Fruit fly (Drosophila melanogaster) whole organism, embryonic: Measurements from ENCODE around the gene bmm.

Experiments
- Ada2b ChIP-seq: fragments of 200-800 bp; sonication (Bioruptor generic); IDR thresholded peaks from 2 replicates; pipeline ENCODE4 v1.3.6; 2022; ENCODE audit warnings: missing biosample characterization, missing genetic modification characterization
- Blimp-1 ChIP-seq: fragments of 200-800 bp; sonication (Bioruptor generic); optimal IDR thresholded peaks from 3 replicates; lab custom pipeline; 2018; ENCODE audit warnings: missing biosample characterization, missing genetic modification characterization, mild to moderate bottlenecking, moderate library complexity, missing genetic modification reagents
- CG10565 ChIP-seq: fragments of 200-800 bp; sonication (Bioruptor generic); optimal IDR thresholded peaks from 3 replicates; lab custom pipeline; 2016; ENCODE audit warnings: missing biosample characterization, mild to moderate bottlenecking, missing genetic modification characterization
- CG11695 ChIP-seq: fragments of 200-800 bp; sonication (Bioruptor generic); IDR thresholded peaks from 3 replicates; pipeline ENCODE4 v1.3.6; 2022; ENCODE audit warnings: missing biosample characterization, missing genetic modification characterization
- CG1233 ChIP-seq: fragments of 200-800 bp; sonication (Bioruptor generic); optimal IDR thresholded peaks from 4 replicates; lab custom pipeline; 2018; ENCODE audit warnings: missing biosample characterization, mild to moderate bottlenecking, missing genetic modification characterization
- CG13287 ChIP-seq: fragments of 200-800 bp; sonication (Bioruptor generic); IDR thresholded peaks from 2 replicates; pipeline ENCODE4 v1.3.6; 2022; ENCODE audit warnings: missing biosample characterization, missing genetic modification characterization; ENCODE audit not compliant: partially characterized antibody
- CG14710 ChIP-seq: fragments of 200-800 bp; sonication (Bioruptor generic); optimal IDR thresholded peaks from 3 replicates; lab custom pipeline; 2019; ENCODE audit warnings: missing biosample characterization, mild to moderate bottlenecking, missing genetic modification characterization, moderate library complexity
- CG15011 ChIP-seq: fragments of 200-800 bp; sonication (Bioruptor generic); optimal IDR thresholded peaks from 3 replicates; lab custom pipeline; 2018; ENCODE audit warnings: missing biosample characterization, mild to moderate bottlenecking, missing genetic modification characterization
- CG15696 ChIP-seq: fragments of 200-800 bp; sonication (Bioruptor generic); optimal IDR thresholded peaks from 2 replicates; lab custom pipeline; 2019; ENCODE audit warnings: missing biosample characterization, mild to moderate bottlenecking, missing genetic modification characterization, moderate library complexity
- CG17328 ChIP-seq: fragments of 200-800 bp; sonication (Bioruptor generic); IDR thresholded peaks from 2 replicates; pipeline ENCODE4 v1.3.6; 2022; ENCODE audit warnings: missing biosample characterization, missing genetic modification characterization
- CG1792 ChIP-seq: fragments of 200-800 bp; sonication (Bioruptor generic); optimal IDR thresholded peaks from 2 replicates; lab custom pipeline; 2016; ENCODE audit warnings: missing biosample characterization, missing genetic modification characterization
- CG18476 ChIP-seq: fragments of 200-800 bp; sonication (Bioruptor generic); optimal IDR thresholded peaks from 2 replicates; lab custom pipeline; 2016; ENCODE audit warnings: missing biosample characterization, mild to moderate bottlenecking, missing genetic modification characterization
- CG18619 ChIP-seq: fragments of 200-800 bp; sonication (Bioruptor generic); optimal IDR thresholded peaks from 3 replicates; lab custom pipeline; 2017; ENCODE audit warnings: missing biosample characterization, mild to moderate bottlenecking, missing genetic modification characterization
- CG2202 ChIP-seq: fragments of 200-800 bp; sonication (Bioruptor generic); optimal IDR thresholded peaks from 2 replicates; lab custom pipeline; 2018; ENCODE audit warnings: missing biosample characterization, mild to moderate bottlenecking, missing genetic modification characterization
- CG2678 ChIP-seq: fragments of 200-800 bp; sonication (Bioruptor generic); optimal IDR thresholded peaks from 3 replicates; lab custom pipeline; 2019; ENCODE audit warnings: missing biosample characterization, mild to moderate bottlenecking, missing genetic modification characterization, moderate library complexity
- CG2889 ChIP-seq: fragments of 200-800 bp; sonication (Bioruptor generic); IDR thresholded peaks from 3 replicates; pipeline ENCODE4 v1.3.6; 2022; ENCODE audit warnings: missing biosample characterization, missing genetic modification characterization
- CG30431 ChIP-seq: fragments of 200-800 bp; sonication (Bioruptor generic); optimal IDR thresholded peaks from 2 replicates; lab custom pipeline; 2017; ENCODE audit warnings: missing biosample characterization, missing genetic modification characterization
- CG3065 ChIP-seq: fragments of 200-800 bp; sonication (Bioruptor generic); optimal IDR thresholded peaks from 2 replicates; lab custom pipeline; 2016; ENCODE audit warnings: missing biosample characterization, missing genetic modification characterization
- CG4404 ChIP-seq: fragments of 200-800 bp; sonication (Bioruptor generic); IDR thresholded peaks from 2 replicates; pipeline ENCODE4 v1.3.6; 2022; ENCODE audit warnings: missing biosample characterization, missing genetic modification characterization
- CG7963 ChIP-seq: fragments of 200-800 bp; sonication (Bioruptor generic); IDR thresholded peaks from 3 replicates; pipeline ENCODE4 v1.3.6; 2022; ENCODE audit warnings: missing biosample characterization, missing genetic modification characterization; ENCODE audit not compliant: partially characterized antibody
- CG8290 ChIP-seq, 3 experiments: fragments of 200-800 bp; sonication (Bioruptor generic); optimal IDR thresholded peaks; 2 replicates each; lab custom pipeline; 2016 to 2019; ENCODE audit warnings: missing biosample characterization in 3 of 3, missing genetic modification characterization in 3 of 3, mild to moderate bottlenecking in 2 of 3, moderate library complexity in 1 of 3
- CG9727 ChIP-seq: fragments of 200-800 bp; sonication (Bioruptor generic); optimal IDR thresholded peaks from 3 replicates; lab custom pipeline; 2017; ENCODE audit warnings: missing biosample characterization, mild to moderate bottlenecking, missing genetic modification characterization
- CkIIα-i1 ChIP-seq: fragments of 200-800 bp; sonication (Bioruptor generic); IDR thresholded peaks from 2 replicates; pipeline ENCODE4 v1.3.6; 2022; ENCODE audit warnings: missing biosample characterization, missing genetic modification characterization
- Dfd ChIP-seq, 2 experiments: fragments of >200 bp; optimal IDR thresholded peaks; 2 replicates each; lab custom pipeline; 2017; ENCODE audit warnings: missing biosample characterization in 2 of 2, missing genetic modification characterization in 2 of 2
- Gug ChIP-seq: fragments of 200-800 bp; sonication (Bioruptor generic); IDR thresholded peaks from 4 replicates; pipeline ENCODE4 v1.3.6; 2022; ENCODE audit warnings: missing biosample characterization, missing genetic modification characterization
- HHEX ChIP-seq: fragments of 200-800 bp; sonication (Bioruptor generic); optimal IDR thresholded peaks from 3 replicates; lab custom pipeline; 2017; ENCODE audit warnings: missing biosample characterization, mild to moderate bottlenecking, missing genetic modification characterization, missing genetic modification reagents
- HmgZ ChIP-seq: fragments of 200-800 bp; sonication (Bioruptor generic); optimal IDR thresholded peaks from 2 replicates; lab custom pipeline; 2018; ENCODE audit warnings: missing biosample characterization, mild to moderate bottlenecking, missing genetic modification characterization
- Hr78 ChIP-seq, 2 experiments: fragments of 200-800 bp in 1 of 2; fragments of >200 bp in 1 of 2; sonication (Bioruptor generic) in 1 of 2; optimal IDR thresholded peaks; 2 replicates each; lab custom pipeline; 2017 to 2019; ENCODE audit warnings: missing biosample characterization in 2 of 2, missing genetic modification characterization in 2 of 2, mild to moderate bottlenecking in 1 of 2, moderate library complexity in 1 of 2
- Kr ChIP-seq: fragments of 200-800 bp; sonication (Bioruptor generic); optimal IDR thresholded peaks from 2 replicates; lab custom pipeline; 2017; ENCODE audit warnings: missing biosample characterization, mild to moderate bottlenecking, missing genetic modification characterization
- Six4 ChIP-seq: fragments of 200-800 bp; sonication (Bioruptor generic); optimal IDR thresholded peaks from 2 replicates; lab custom pipeline; 2016; ENCODE audit warnings: missing biosample characterization, missing genetic modification characterization
- Sry-δ ChIP-seq: fragments of 200-800 bp; sonication (Bioruptor generic); optimal IDR thresholded peaks from 2 replicates; lab custom pipeline; 2016; ENCODE audit warnings: missing biosample characterization, missing genetic modification characterization
- TFAM ChIP-seq: fragments of 200-800 bp; sonication (Bioruptor generic); optimal IDR thresholded peaks from 2 replicates; lab custom pipeline; 2017; ENCODE audit warnings: missing biosample characterization, missing genetic modification characterization, inconsistent platforms
- Taf1 ChIP-seq: fragments of 200-800 bp; sonication (Bioruptor generic); IDR thresholded peaks from 2 replicates; pipeline ENCODE4 v1.3.6; 2022; ENCODE audit warnings: missing biosample characterization, missing genetic modification characterization
- YL-1 ChIP-seq: fragments of 200-800 bp; sonication (Bioruptor generic); optimal IDR thresholded peaks from 3 replicates; lab custom pipeline; 2017; ENCODE audit warnings: missing biosample characterization, mild to moderate bottlenecking, missing genetic modification characterization
- ase ChIP-seq: fragments of 200-800 bp; sonication (Bioruptor generic); IDR thresholded peaks from 3 replicates; pipeline ENCODE4 v1.3.6; 2022; ENCODE audit warnings: missing biosample characterization, missing genetic modification characterization
- danr ChIP-seq: fragments of 200-800 bp; sonication (Bioruptor generic); IDR thresholded peaks from 2 replicates; pipeline ENCODE4 v1.3.6; 2022; ENCODE audit warnings: missing biosample characterization, missing genetic modification characterization
- dati ChIP-seq: fragments of 200-800 bp; sonication (Bioruptor generic); IDR thresholded peaks from 2 replicates; pipeline ENCODE4 v1.3.6; 2022; ENCODE audit warnings: missing biosample characterization, missing genetic modification characterization
- disco-r ChIP-seq: fragments of 200-800 bp; sonication (Bioruptor generic); optimal IDR thresholded peaks from 2 replicates; lab custom pipeline; 2016; ENCODE audit warnings: missing biosample characterization, missing genetic modification characterization
- ewg ChIP-seq: fragments of 200-800 bp; sonication (Bioruptor generic); optimal IDR thresholded peaks from 3 replicates; lab custom pipeline; 2017; ENCODE audit warnings: mild to moderate bottlenecking, missing biosample characterization, missing genetic modification reagents, missing genetic modification characterization
- exex ChIP-seq: fragments of 200-800 bp; sonication (Bioruptor generic); optimal IDR thresholded peaks from 4 replicates; lab custom pipeline; 2018; ENCODE audit warnings: missing biosample characterization, mild to moderate bottlenecking, missing genetic modification characterization, moderate library complexity
- fru ChIP-seq: fragments of >200 bp; optimal IDR thresholded peaks from 2 replicates; lab custom pipeline; 2017
- fu2 ChIP-seq: fragments of 200-800 bp; sonication (Bioruptor generic); optimal IDR thresholded peaks from 2 replicates; lab custom pipeline; 2016; ENCODE audit warnings: missing biosample characterization, missing genetic modification characterization
- insv ChIP-seq, 2 experiments: fragments of 200-800 bp; sonication (Bioruptor generic); optimal IDR thresholded peaks; 3 replicates each; lab custom pipeline; 2016 to 2018; ENCODE audit warnings: missing biosample characterization in 2 of 2, missing genetic modification characterization in 2 of 2
- kni ChIP-seq: fragments of 200-800 bp; sonication (Bioruptor generic); optimal IDR thresholded peaks from 3 replicates; lab custom pipeline; 2017; ENCODE audit warnings: mild to moderate bottlenecking, missing biosample characterization, missing genetic modification reagents, missing genetic modification characterization
- nmo ChIP-seq: fragments of 200-800 bp; sonication (Bioruptor generic); optimal IDR thresholded peaks from 2 replicates; lab custom pipeline; 2018; ENCODE audit warnings: missing biosample characterization, mild to moderate bottlenecking, missing genetic modification characterization, moderate library complexity
- schlank ChIP-seq: fragments of 200-800 bp; sonication (Bioruptor generic); optimal IDR thresholded peaks from 2 replicates; lab custom pipeline; 2018; ENCODE audit warnings: missing biosample characterization, mild to moderate bottlenecking, missing genetic modification characterization
- vvl ChIP-seq: fragments of 200-800 bp; sonication (Bioruptor generic); IDR thresholded peaks from 2 replicates; pipeline ENCODE4 v1.3.6; 2022; ENCODE audit warnings: missing biosample characterization, missing genetic modification characterization
- zfh2 ChIP-seq: fragments of 200-800 bp; sonication (Bioruptor generic); optimal IDR thresholded peaks from 2 replicates; lab custom pipeline; 2016; ENCODE audit warnings: missing biosample characterization, missing genetic modification characterization

Gene bmm

DNA sequence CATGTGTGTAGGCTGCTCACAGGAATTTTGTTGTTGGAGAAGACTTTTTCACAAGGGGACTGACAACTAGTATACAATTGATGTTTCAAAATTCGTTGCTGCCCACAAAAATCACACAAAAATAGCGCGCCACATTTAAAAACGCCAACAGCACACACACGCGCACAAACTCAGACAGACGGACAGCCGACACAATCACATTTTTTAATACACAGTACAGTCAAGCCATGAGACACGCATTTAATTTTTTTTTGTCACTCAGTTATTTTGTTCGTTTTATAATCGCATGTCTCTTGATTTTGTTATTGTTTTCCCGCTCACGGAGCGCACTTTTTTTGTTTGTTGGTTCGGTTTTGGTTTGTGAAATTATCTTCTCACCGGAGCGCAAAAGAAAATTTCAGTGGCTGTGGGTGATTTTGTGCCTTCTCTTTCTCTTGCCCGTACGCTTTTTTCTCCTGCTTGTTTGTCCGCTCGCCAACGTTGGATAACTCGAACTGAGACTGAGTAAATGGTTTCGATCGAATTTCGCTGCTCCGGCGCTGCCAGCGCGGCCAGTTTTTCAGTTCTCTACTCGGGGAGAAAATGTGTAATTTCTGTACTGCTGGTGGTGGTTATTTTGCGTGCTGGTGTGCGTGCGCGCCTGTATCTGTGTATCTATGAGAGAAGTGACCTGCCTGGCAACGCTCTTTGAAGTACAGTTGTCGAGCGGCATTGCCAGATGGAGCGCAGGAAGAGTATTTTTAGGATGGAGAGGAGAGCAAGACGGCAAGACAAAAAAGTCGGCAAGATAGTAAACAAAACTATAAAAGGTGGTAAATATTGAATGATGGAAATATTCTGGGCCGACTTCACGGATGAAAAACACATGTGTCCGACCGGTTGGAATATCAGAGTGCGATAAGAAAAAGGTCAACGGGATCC is 28.5 kb downstream of the bmm start, which contains the start of gene CG42507 (continued):
- TF ChIP-seq Ada2b, result 0 out of 2 replicates have a peak, but pooled peaks have one; percentile 18
- TF ChIP-seq CG2889, result no peak
- peak; percentile 68 for TF ChIP-seq vvl (GFP tag; lab: Robert Waterston, UW)
- TF ChIP-seq CG15011 (GFP tag; lab: Kevin White, UChicago), result no peak
- TF ChIP-seq disco-r, result no peak
- TF ChIP-seq HmgZ (tag; lab: Kevin White, UChicago), result peak; percentile 9
- no peak for TF ChIP-seq dati (GFP tag; lab: Robert Waterston, UW)
- no peak for TF ChIP-seq Six4 (GFP tag; lab: Kevin White, UChicago)
- TF ChIP-seq CG18619, result peak; percentile 66
- peak in 1 of 2 experiments; percentile 40 for TF ChIP-seq Hr78 (GFP tag; optimal IDR thresholded peaks at IDR 0.05; lab: Kevin White, UChicago)
- peak; percentile 50 for TF ChIP-seq HHEX
- no peak for TF ChIP-seq Dfd (GFP tag; optimal IDR thresholded peaks at IDR 0.05; lab: Kevin White, UChicago)
- no peak for TF ChIP-seq danr (GFP tag; lab: Robert Waterston, UW)
- TF ChIP-seq CG18476 (GFP tag; lab: Kevin White, UChicago), result no peak
- TF ChIP-seq CG17328 (GFP tag; lab: Robert Waterston, UW), result no peak
- TF ChIP-seq fru (lab: Kevin White, UChicago), result no peak
- peak; percentile 59 for TF ChIP-seq CG1233 (GFP tag; lab: Kevin White, UChicago)
- no peak for TF ChIP-seq zfh2 (GFP tag; lab: Kevin White, UChicago)
- TF ChIP-seq ewg (GFP tag; lab: Kevin White, UChicago), result peak; percentile 24
- no peak for TF ChIP-seq fu2 (GFP tag; lab: Kevin White, UChicago)
- TF ChIP-seq CG15696, result peak; percentile 65
- TF ChIP-seq Gug (GFP tag; lab: Robert Waterston, UW), result no peak
- TF ChIP-seq kni (GFP tag; lab: Kevin White, UChicago), result peak; percentile 95
- peak; percentile 53; the same call in 1 of the 3 replicates for TF ChIP-seq CG11695 (GFP tag; lab: Robert Waterston, UW)
- TF ChIP-seq CG10565 (GFP tag; lab: Kevin White, UChicago), result no peak
- no peak for TF ChIP-seq ase (GFP tag; lab: Robert Waterston, UW)
- peak; percentile 35 for TF ChIP-seq YL-1 (GFP tag; lab: Kevin White, UChicago)
- no peak for TF ChIP-seq Sry-δ
- TF ChIP-seq CG14710 (tag; lab: Kevin White, UChicago), result peak; percentile 11
- peak; percentile 13 for TF ChIP-seq TFAM (GFP tag; lab: Kevin White, UChicago)
- no peak for TF ChIP-seq nmo (GFP tag; lab: Kevin White, UChicago)
- no peak for TF ChIP-seq CG4404
- TF ChIP-seq Kr (GFP tag; lab: Kevin White, UChicago), result peak; percentile 77
- TF ChIP-seq Blimp-1 (GFP tag; lab: Kevin White, UChicago), result peak; percentile 13
- no peak for TF ChIP-seq CkIIα-i1 (GFP tag; lab: Robert Waterston, UW)
- no peak for TF ChIP-seq CG1792 (GFP tag; lab: Kevin White, UChicago)
- peak; percentile 54 for TF ChIP-seq CG13287 (GFP tag; lab: Robert Waterston, UW)
- TF ChIP-seq CG8290 (GFP tag; optimal IDR thresholded peaks at IDR 0.05; lab: Kevin White, UChicago), result peak; percentile 20
- TF ChIP-seq CG8290 (tag; optimal IDR thresholded peaks at IDR 0.05; lab: Kevin White, UChicago), result peak; percentile 54 to 70
- peak; percentile 43 for TF ChIP-seq exex
- TF ChIP-seq CG2678, result peak; percentile 54
- TF ChIP-seq CG2202 (tag; lab: Kevin White, UChicago), result peak; percentile 24
- no peak for TF ChIP-seq Taf1
- peak in 1 of 2 experiments; percentile 73 for TF ChIP-seq insv (GFP tag; optimal IDR thresholded peaks at IDR 0.05; lab: Kevin White, UChicago)
- no peak for TF ChIP-seq CG7963 (GFP tag; lab: Robert Waterston, UW)
- TF ChIP-seq schlank, result peak; percentile 61
- TF ChIP-seq CG9727, result peak; percentile 47
- no peak for TF ChIP-seq CG30431
- no peak for TF ChIP-seq CG3065 (GFP tag; lab: Kevin White, UChicago)
